Worm (Caenorhabditis elegans) whole organism, midembryonic: ENCODE measurements around the gene ras-2.

Experiments
- T22C8.4 ChIP-seq: fragments of 200-800 bp; sonication (Bioruptor generic); IDR thresholded peaks from 2 replicates; pipeline ENCODE4 v1.3.6; 2022; ENCODE audit warnings: missing genetic modification characterization, missing compliant biosample characterization
- cog-1 ChIP-seq: sonication (generic microtip); optimal IDR thresholded peaks from 2 replicates; lab custom pipeline; 2016; ENCODE audit warnings: missing genetic modification characterization, missing compliant biosample characterization
- flt-1 ChIP-seq: fragments of 200-800 bp; sonication (Bioruptor generic); IDR thresholded peaks from 2 replicates; pipeline ENCODE4 v1.3.6; 2022; ENCODE audit warnings: missing genetic modification characterization, missing compliant biosample characterization
- klf-2 ChIP-seq: fragments of 200-800 bp; sonication (Bioruptor generic); conservative IDR thresholded peaks from 2 replicates; pipeline ENCODE4 v1.3.6; 2022; ENCODE audit warnings: missing genetic modification reagents, missing genetic modification characterization, missing compliant biosample characterization
- med-1 ChIP-seq: sonication (generic microtip); optimal IDR thresholded peaks from 2 replicates; lab custom pipeline; 2017; ENCODE audit warnings: missing genetic modification characterization, mild to moderate bottlenecking, missing compliant biosample characterization, antibody characterized with exemption, missing genetic modification reagents; ENCODE audit not compliant: insufficient read depth
- ref-1 ChIP-seq: fragments of 200-800 bp; sonication (Bioruptor generic); conservative IDR thresholded peaks from 2 replicates; pipeline ENCODE4 v1.3.6; 2022; ENCODE audit warnings: missing genetic modification reagents, missing genetic modification characterization, missing compliant biosample characterization
- tab-1 ChIP-seq: fragments of 200-800 bp; sonication (Bioruptor generic); IDR thresholded peaks from 2 replicates; pipeline ENCODE4 v1.3.6; 2022; ENCODE audit warnings: missing genetic modification characterization, missing compliant biosample characterization
- ztf-23 ChIP-seq: fragments of 200-800 bp; sonication (Bioruptor generic); IDR thresholded peaks from 2 replicates; pipeline ENCODE4 v1.3.6; 2022; ENCODE audit warnings: missing genetic modification reagents, missing genetic modification characterization, missing compliant biosample characterization
- ztf-29 ChIP-seq: fragments of 200-800 bp; sonication (Bioruptor generic); IDR thresholded peaks from 2 replicates; pipeline ENCODE4 v1.3.6; 2022; ENCODE audit warnings: missing genetic modification reagents, missing genetic modification characterization, missing compliant biosample characterization

ce11 chrIII:4688356-4688755 lies 51.5 kb downstream of the ras-2 start, which contains the start of gene tag-243:
- TF ChIP-seq flt-1 (GFP tag; lab: Robert Waterston, UW) = no peak
- TF ChIP-seq ref-1 (GFP tag; lab: Robert Waterston, UW) = no peak
- TF ChIP-seq klf-2 (GFP tag; lab: Robert Waterston, UW) = 0 out of 2 replicates have a peak, but pooled peaks have one; percentile 24
- TF ChIP-seq ztf-23 (GFP tag; lab: Robert Waterston, UW) = no peak
- no peak for TF ChIP-seq T22C8.4 (GFP tag; lab: Robert Waterston, UW)
- no peak for TF ChIP-seq tab-1 (GFP tag; lab: Robert Waterston, UW)
- no peak for TF ChIP-seq ztf-29 (GFP tag; lab: Robert Waterston, UW)
- no peak for TF ChIP-seq med-1 (GFP tag; lab: Kevin White, UChicago)
- no peak for TF ChIP-seq cog-1 (tag; lab: Kevin White, UChicago)
